Fruit fly (Drosophila melanogaster): ENCODE measurements around the gene PNUTS.

- TF ChIP-seq Myc (optimal IDR thresholded peaks at IDR 0.05), result no peak
- TF ChIP-seq psq (optimal IDR thresholded peaks at IDR 0.05), result no peak
- TF ChIP-seq insv (optimal IDR thresholded peaks at IDR 0.05), result no peak
- no peak for TF ChIP-seq ttk (optimal IDR thresholded peaks at IDR 0.05)
- TF ChIP-seq Sin3A (optimal IDR thresholded peaks at IDR 0.05), result no peak
Observed at dm6 chr2L:867899-868605, 2.2 kb upstream of the PNUTS start, which contains the start of gene aru.
